Fruit fly (Drosophila melanogaster): ENCODE results near the gene CG45081.

- TF ChIP-seq CG4496 (GFP tag; IDR thresholded peaks at IDR 0.05) (no peak; the same call in 2 of the 3 replicates), CG9948 (tag; optimal IDR thresholded peaks at IDR 0.05) (peak; percentile 95), CG15710 (tag; optimal IDR thresholded peaks at IDR 0.05) (peak; percentile 86), CG8301 (tag; optimal IDR thresholded peaks at IDR 0.05) (peak; percentile 81), CG34367 (tag; optimal IDR thresholded peaks at IDR 0.05) (peak; percentile 83)
Observed at dm6 chr3L:19292440-19293175, 26.7 kb downstream of the CG45081 start, which contains the start of gene Gbs-76A.
